Worm (Caenorhabditis elegans): ENCODE measurements around the gene Y47D3A.21.

DNA sequence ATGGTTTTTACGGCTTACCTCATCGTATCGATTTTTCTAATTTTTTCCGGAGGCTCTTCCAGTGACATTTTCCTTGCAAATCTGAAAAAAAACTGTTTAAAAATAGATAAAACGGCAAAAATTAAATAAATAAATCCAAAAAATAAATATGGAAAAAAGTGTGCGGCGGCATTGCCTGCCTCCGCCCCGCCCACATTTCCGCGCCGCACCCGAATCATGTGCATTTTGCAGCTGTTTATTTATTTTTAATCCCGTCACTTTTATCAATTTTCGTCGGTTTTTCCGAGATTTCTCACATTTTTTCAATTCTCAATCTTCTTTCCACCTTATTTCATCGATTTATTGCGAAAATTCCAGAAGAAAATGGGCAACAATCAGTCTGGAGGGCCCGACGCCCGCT lies 41.9 kb downstream of the Y47D3A.21 start, which contains the start of the genes Y47D3A.14 and aakb-2:
- TF ChIP-seq ref-1 (GFP tag; conservative IDR thresholded peaks at IDR 0.05) (no peak), cog-1 (tag; optimal IDR thresholded peaks at IDR 0.05) (no peak)
